Worm (Caenorhabditis elegans): Measurements from ENCODE around the gene C14A6.7.

C14A6.7 gene

DNA sequence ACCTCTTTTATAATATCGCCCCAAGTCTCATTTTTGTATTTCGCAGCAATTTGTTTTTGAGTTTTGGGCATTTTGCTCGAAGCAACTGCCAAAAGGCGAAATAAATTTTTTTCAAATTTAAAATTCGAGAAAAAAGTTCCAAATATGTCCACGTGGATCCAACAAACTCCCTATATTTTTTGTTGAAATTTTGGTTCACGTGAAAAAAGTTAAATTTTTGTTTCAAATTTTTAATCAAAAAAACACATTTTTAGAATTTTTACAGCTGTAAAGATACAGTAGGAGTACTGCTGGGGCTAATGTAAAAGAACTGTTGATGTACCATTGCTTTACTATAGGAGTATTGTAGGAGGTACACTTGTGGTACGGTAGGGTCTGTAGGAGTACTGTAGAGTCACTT, 1.0 kb downstream of the C14A6.7 start, which contains the start of gene C14A6.6:
TSS of gene C14A6.6 (minus strand) at position 101 of the 400 bp plus-strand sequence.
- no peak for TF ChIP-seq hmbx-1 (tag; optimal IDR thresholded peaks at IDR 0.05)
- no peak for TF ChIP-seq pes-1 (GFP tag; IDR thresholded peaks at IDR 0.05)
- no peak for TF ChIP-seq ceh-36 (tag; optimal IDR thresholded peaks at IDR 0.05)
- no peak for TF ChIP-seq flt-1 (GFP tag; IDR thresholded peaks at IDR 0.05)
- no peak for TF ChIP-seq aly-1 (tag; optimal IDR thresholded peaks at IDR 0.05)
- no peak for TF ChIP-seq hmg-4 (GFP tag; optimal IDR thresholded peaks at IDR 0.05)
- TF ChIP-seq F13C5.2 (tag; optimal IDR thresholded peaks at IDR 0.05): no peak
- TF ChIP-seq sea-1 (GFP tag; conservative IDR thresholded peaks at IDR 0.05): no peak
- no peak for TF ChIP-seq tra-4 (tag; optimal IDR thresholded peaks at IDR 0.05)
- no peak for TF ChIP-seq scrt-1 (GFP tag; IDR thresholded peaks at IDR 0.05)
- no peak for TF ChIP-seq B0310.2 (tag; optimal IDR thresholded peaks at IDR 0.05)
- TF ChIP-seq ceh-13 (GFP tag; optimal IDR thresholded peaks at IDR 0.05): no peak
- TF ChIP-seq tbx-11 (GFP tag; IDR thresholded peaks at IDR 0.05): no peak
- no peak for TF ChIP-seq ama-1 (optimal IDR thresholded peaks at IDR 0.05)
- TF ChIP-seq tbx-37 (GFP tag; conservative IDR thresholded peaks at IDR 0.05): no peak
- TF ChIP-seq ets-7 (tag; optimal IDR thresholded peaks at IDR 0.05): no peak
- TF ChIP-seq hnd-1 (tag; optimal IDR thresholded peaks at IDR 0.05): no peak

ce11 chrV:18164758-18165157, 3.4 kb downstream of the C14A6.7 start, which contains the start of gene C14A6.5:
Gene C14A6.5 (minus strand): TSS chrV:18164858.
- TF ChIP-seq ceh-36 (tag; optimal IDR thresholded peaks at IDR 0.05) (no peak), hmbx-1 (tag; optimal IDR thresholded peaks at IDR 0.05) (no peak), hmg-4 (GFP tag; optimal IDR thresholded peaks at IDR 0.05) (no peak), pes-1 (GFP tag; IDR thresholded peaks at IDR 0.05) (no peak), aly-1 (tag; optimal IDR thresholded peaks at IDR 0.05) (no peak), sea-1 (GFP tag; conservative IDR thresholded peaks at IDR 0.05) (no peak), hnd-1 (tag; optimal IDR thresholded peaks at IDR 0.05) (no peak), ceh-13 (GFP tag; optimal IDR thresholded peaks at IDR 0.05) (no peak), B0310.2 (tag; optimal IDR thresholded peaks at IDR 0.05) (no peak), flt-1 (GFP tag; IDR thresholded peaks at IDR 0.05) (no peak), ets-7 (tag; optimal IDR thresholded peaks at IDR 0.05) (no peak), tbx-37 (GFP tag; conservative IDR thresholded peaks at IDR 0.05) (no peak), tra-4 (tag; optimal IDR thresholded peaks at IDR 0.05) (no peak), scrt-1 (GFP tag; IDR thresholded peaks at IDR 0.05) (no peak), F13C5.2 (tag; optimal IDR thresholded peaks at IDR 0.05) (no peak), tbx-11 (GFP tag; IDR thresholded peaks at IDR 0.05) (no peak), ama-1 (optimal IDR thresholded peaks at IDR 0.05) (no peak)

ce11 chrV:18163434-18163833, 4.7 kb downstream of the C14A6.7 start:
- TF ChIP-seq tbx-37 (GFP tag; conservative IDR thresholded peaks at IDR 0.05) (no peak), aly-1 (tag; optimal IDR thresholded peaks at IDR 0.05) (no peak), pes-1 (GFP tag; IDR thresholded peaks at IDR 0.05) (no peak), ama-1 (optimal IDR thresholded peaks at IDR 0.05) (no peak), ets-7 (tag; optimal IDR thresholded peaks at IDR 0.05) (no peak), tbx-11 (GFP tag; IDR thresholded peaks at IDR 0.05) (no peak), hmg-4 (GFP tag; optimal IDR thresholded peaks at IDR 0.05) (no peak), flt-1 (GFP tag; IDR thresholded peaks at IDR 0.05) (no peak), hnd-1 (tag; optimal IDR thresholded peaks at IDR 0.05) (no peak), sea-1 (GFP tag; conservative IDR thresholded peaks at IDR 0.05) (no peak), tra-4 (tag; optimal IDR thresholded peaks at IDR 0.05) (no peak), ceh-13 (GFP tag; optimal IDR thresholded peaks at IDR 0.05) (no peak), F13C5.2 (tag; optimal IDR thresholded peaks at IDR 0.05) (no peak), scrt-1 (GFP tag; IDR thresholded peaks at IDR 0.05) (no peak), hmbx-1 (tag; optimal IDR thresholded peaks at IDR 0.05) (no peak), B0310.2 (tag; optimal IDR thresholded peaks at IDR 0.05) (no peak), ceh-36 (tag; optimal IDR thresholded peaks at IDR 0.05) (no peak)

ce11 chrV:18162568-18162967, 5.6 kb downstream of the C14A6.7 start, which contains the start of gene C14A6.12:
Gene C14A6.12 (minus strand): TSS chrV:18162668.
- TF ChIP-seq ama-1 (optimal IDR thresholded peaks at IDR 0.05) (no peak), flt-1 (GFP tag; IDR thresholded peaks at IDR 0.05) (no peak), hmbx-1 (tag; optimal IDR thresholded peaks at IDR 0.05) (no peak), pes-1 (GFP tag; IDR thresholded peaks at IDR 0.05) (no peak), tra-4 (tag; optimal IDR thresholded peaks at IDR 0.05) (no peak), B0310.2 (tag; optimal IDR thresholded peaks at IDR 0.05) (no peak), tbx-11 (GFP tag; IDR thresholded peaks at IDR 0.05) (no peak)

ce11 chrV:18161228-18161627, 6.9 kb downstream of the C14A6.7 start, which contains the start of gene C14A6.13:
Gene C14A6.13 (minus strand): TSS chrV:18161328.
- no peak for TF ChIP-seq hmg-4 (GFP tag; optimal IDR thresholded peaks at IDR 0.05)
- no peak for TF ChIP-seq flt-1 (GFP tag; IDR thresholded peaks at IDR 0.05)
- TF ChIP-seq F13C5.2 (tag; optimal IDR thresholded peaks at IDR 0.05): no peak
- no peak for TF ChIP-seq tra-4 (tag; optimal IDR thresholded peaks at IDR 0.05)
- TF ChIP-seq ceh-36 (tag; optimal IDR thresholded peaks at IDR 0.05): no peak
- TF ChIP-seq tbx-11 (GFP tag; IDR thresholded peaks at IDR 0.05): no peak
- TF ChIP-seq sea-1 (GFP tag; conservative IDR thresholded peaks at IDR 0.05): no peak
- TF ChIP-seq hmbx-1 (tag; optimal IDR thresholded peaks at IDR 0.05): no peak
- no peak for TF ChIP-seq B0310.2 (tag; optimal IDR thresholded peaks at IDR 0.05)
- no peak for TF ChIP-seq pes-1 (GFP tag; IDR thresholded peaks at IDR 0.05)
- TF ChIP-seq ama-1 (optimal IDR thresholded peaks at IDR 0.05): no peak
- TF ChIP-seq aly-1 (tag; optimal IDR thresholded peaks at IDR 0.05): no peak
- no peak for TF ChIP-seq ets-7 (tag; optimal IDR thresholded peaks at IDR 0.05)
- no peak for TF ChIP-seq tbx-37 (GFP tag; conservative IDR thresholded peaks at IDR 0.05)
- no peak for TF ChIP-seq ceh-13 (GFP tag; optimal IDR thresholded peaks at IDR 0.05)
- no peak for TF ChIP-seq scrt-1 (GFP tag; IDR thresholded peaks at IDR 0.05)
- TF ChIP-seq hnd-1 (tag; optimal IDR thresholded peaks at IDR 0.05): no peak

- TF ChIP-seq ama-1 (optimal IDR thresholded peaks at IDR 0.05): no peak
- no peak for TF ChIP-seq ets-7 (tag; optimal IDR thresholded peaks at IDR 0.05)
- no peak for TF ChIP-seq scrt-1 (GFP tag; IDR thresholded peaks at IDR 0.05)
- TF ChIP-seq sea-1 (GFP tag; conservative IDR thresholded peaks at IDR 0.05): no peak
- no peak for TF ChIP-seq tra-4 (tag; optimal IDR thresholded peaks at IDR 0.05)
- TF ChIP-seq tbx-37 (GFP tag; conservative IDR thresholded peaks at IDR 0.05): no peak
- no peak for TF ChIP-seq tbx-11 (GFP tag; IDR thresholded peaks at IDR 0.05)
- no peak for TF ChIP-seq F13C5.2 (tag; optimal IDR thresholded peaks at IDR 0.05)
- TF ChIP-seq flt-1 (GFP tag; IDR thresholded peaks at IDR 0.05): no peak
- no peak for TF ChIP-seq ceh-13 (GFP tag; optimal IDR thresholded peaks at IDR 0.05)
- no peak for TF ChIP-seq hmg-4 (GFP tag; optimal IDR thresholded peaks at IDR 0.05)
- TF ChIP-seq B0310.2 (tag; optimal IDR thresholded peaks at IDR 0.05): no peak
- TF ChIP-seq aly-1 (tag; optimal IDR thresholded peaks at IDR 0.05): no peak
These were observed 10.0 kb downstream of the C14A6.7 start for ce11 chrV:18158172-18158571.

ce11 chrV:18157707-18158106, 10.5 kb downstream of the C14A6.7 start, which contains the start of gene clec-48:
Gene clec-48 (plus strand): TSS chrV:18158026.
- TF ChIP-seq hmg-4 (GFP tag; optimal IDR thresholded peaks at IDR 0.05) (no peak), hnd-1 (tag; optimal IDR thresholded peaks at IDR 0.05) (no peak), ets-7 (tag; optimal IDR thresholded peaks at IDR 0.05) (no peak), sea-1 (GFP tag; conservative IDR thresholded peaks at IDR 0.05) (no peak), tra-4 (tag; optimal IDR thresholded peaks at IDR 0.05) (no peak), F13C5.2 (tag; optimal IDR thresholded peaks at IDR 0.05) (no peak), aly-1 (tag; optimal IDR thresholded peaks at IDR 0.05) (no peak), ama-1 (optimal IDR thresholded peaks at IDR 0.05) (no peak), tbx-37 (GFP tag; conservative IDR thresholded peaks at IDR 0.05) (no peak), pes-1 (GFP tag; IDR thresholded peaks at IDR 0.05) (no peak), hmbx-1 (tag; optimal IDR thresholded peaks at IDR 0.05) (no peak), B0310.2 (tag; optimal IDR thresholded peaks at IDR 0.05) (no peak)

All from whole organism, early embryonic.